Worm (Caenorhabditis elegans) whole organism, early embryonic: ENCODE data around the gene srp-2.

Experiments
- F13C5.2 ChIP-seq: sonication (generic microtip); optimal IDR thresholded peaks from 2 replicates; lab custom pipeline; 2017; ENCODE audit warnings: mild to moderate bottlenecking, missing genetic modification characterization, inconsistent platforms, missing compliant biosample characterization
- aly-1 ChIP-seq: sonication (generic microtip); optimal IDR thresholded peaks from 2 replicates; lab custom pipeline; 2016; ENCODE audit warnings: missing genetic modification characterization, missing compliant biosample characterization
- ama-1 ChIP-seq: fragments of 150-350 bp; optimal IDR thresholded peaks from 2 replicates; lab custom pipeline; 2014
- ceh-36 ChIP-seq: sonication (generic microtip); optimal IDR thresholded peaks from 2 replicates; lab custom pipeline; 2016; ENCODE audit warnings: missing genetic modification characterization, inconsistent platforms, missing compliant biosample characterization
- ets-7 ChIP-seq: sonication (generic microtip); optimal IDR thresholded peaks from 2 replicates; lab custom pipeline; 2016; ENCODE audit warnings: missing genotype, missing genetic modification characterization, missing compliant biosample characterization
- flt-1 ChIP-seq: fragments of 200-800 bp; sonication (Bioruptor generic); IDR thresholded peaks from 2 replicates; pipeline ENCODE4 v1.3.6; 2022; ENCODE audit warnings: missing genetic modification characterization, missing compliant biosample characterization
- hmbx-1 ChIP-seq: sonication (generic microtip); optimal IDR thresholded peaks from 2 replicates; lab custom pipeline; 2016; ENCODE audit warnings: mild to moderate bottlenecking, missing genetic modification characterization, missing compliant biosample characterization
- hmg-4 ChIP-seq: fragments of 200-800 bp; sonication (Bioruptor generic); optimal IDR thresholded peaks from 2 replicates; lab custom pipeline; 2018; ENCODE audit warnings: mild to moderate bottlenecking, missing genetic modification characterization, missing compliant biosample characterization

DNA sequence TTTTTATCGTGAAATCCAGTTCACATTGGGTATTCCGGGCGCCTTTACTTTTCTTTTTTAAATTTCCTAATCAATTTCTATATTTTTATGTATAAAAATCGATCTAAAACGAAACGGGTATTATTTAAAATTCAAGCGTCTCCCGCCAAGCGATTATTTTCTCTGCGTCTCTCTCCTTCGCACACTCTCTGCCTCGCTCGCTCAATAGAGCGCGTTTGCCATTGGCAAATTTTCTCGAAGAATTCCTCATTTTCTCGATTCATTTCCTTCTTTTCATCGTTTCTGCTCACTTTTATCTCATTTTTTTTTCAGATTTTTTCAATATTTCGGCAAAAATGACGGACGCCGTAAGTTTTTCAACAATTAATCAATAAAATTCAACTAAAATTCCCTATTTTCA lies 10.8 kb downstream of the srp-2 start, which contains the start of gene sti-1:
- peak; percentile 34 for TF ChIP-seq F13C5.2
- TF ChIP-seq flt-1 (GFP tag; lab: Robert Waterston, UW): no peak
- TF ChIP-seq ama-1 (lab: Kevin White, UChicago): no peak
- TF ChIP-seq hmbx-1: no peak
- TF ChIP-seq aly-1 (tag; lab: Kevin White, UChicago): no peak
- TF ChIP-seq ceh-36 (tag; lab: Kevin White, UChicago): no peak
- no peak for TF ChIP-seq hmg-4 (GFP tag; lab: Kevin White, UChicago)
- no peak for TF ChIP-seq ets-7 (tag; lab: Kevin White, UChicago)
